Worm (Caenorhabditis elegans): ENCODE measurements around the gene F14H8.5.

The F14H8.5 gene

ce11 chrV:15020732-15021131 lies at the start of gene F14H8.5:
F14H8.5 (plus strand) TSS chrV:15021032.
- TF ChIP-seq Y105C5A.15 (GFP tag; IDR thresholded peaks at IDR 0.05): no peak
- TF ChIP-seq ama-1 (optimal IDR thresholded peaks at IDR 0.05): no peak
- no peak for TF ChIP-seq vab-7 (GFP tag; IDR thresholded peaks at IDR 0.05)
- no peak for TF ChIP-seq D1046.2 (GFP tag; IDR thresholded peaks at IDR 0.05)
- TF ChIP-seq daf-12 (tag; optimal IDR thresholded peaks at IDR 0.05): no peak
- no peak for TF ChIP-seq lin-1 (GFP tag; IDR thresholded peaks at IDR 0.05)
- TF ChIP-seq nhr-25 (tag; optimal IDR thresholded peaks at IDR 0.05; ENCODE audit: borderline replicate concordance, insufficient read depth): no peak
- no peak for TF ChIP-seq ceh-32 (tag; optimal IDR thresholded peaks at IDR 0.05; ENCODE audit: poor library complexity)
- no peak for TF ChIP-seq lir-3 (tag; optimal IDR thresholded peaks at IDR 0.05)
- no peak for TF ChIP-seq cey-2 (tag; optimal IDR thresholded peaks at IDR 0.05; ENCODE audit: borderline replicate concordance, insufficient read depth)
- no peak for TF ChIP-seq lin-39 (tag; optimal IDR thresholded peaks at IDR 0.05)
- no peak for TF ChIP-seq pha-4 (GFP tag; IDR thresholded peaks at IDR 0.05)
- TF ChIP-seq pha-4 (tag; optimal IDR thresholded peaks at IDR 0.05): no peak
- no peak for TF ChIP-seq ztf-11 (tag; optimal IDR thresholded peaks at IDR 0.05)
- no peak for TF ChIP-seq aly-2 (tag; optimal IDR thresholded peaks at IDR 0.05)

ce11 chrV:14971136-14971535 lies 49.7 kb upstream of the F14H8.5 start, which contains the start of gene nlp-59:
nlp-59 (plus strand) TSS chrV:14971436.
- no peak for TF ChIP-seq ceh-32 (tag; optimal IDR thresholded peaks at IDR 0.05; ENCODE audit: poor library complexity)
- TF ChIP-seq zip-2 (tag; optimal IDR thresholded peaks at IDR 0.05): no peak
- no peak for TF ChIP-seq ama-1 (optimal IDR thresholded peaks at IDR 0.05)
- no peak for TF ChIP-seq nhr-6 (tag; optimal IDR thresholded peaks at IDR 0.05)
- TF ChIP-seq jun-1 (tag; optimal IDR thresholded peaks at IDR 0.05): no peak
- no peak for TF ChIP-seq hif-1 (tag; optimal IDR thresholded peaks at IDR 0.05)
- no peak for TF ChIP-seq ceh-20 (GFP tag; IDR thresholded peaks at IDR 0.05)
- TF ChIP-seq fkh-10 (GFP tag; optimal IDR thresholded peaks at IDR 0.05): no peak
- TF ChIP-seq tra-1 (GFP tag; IDR thresholded peaks at IDR 0.05): no peak
- no peak for TF ChIP-seq egl-27 (tag; optimal IDR thresholded peaks at IDR 0.05)
- no peak for TF ChIP-seq saeg-2 (GFP tag; IDR thresholded peaks at IDR 0.05)
- no peak for TF ChIP-seq fos-1 (tag; optimal IDR thresholded peaks at IDR 0.05)
- TF ChIP-seq tag-97 (GFP tag; IDR thresholded peaks at IDR 0.05): no peak
- no peak for TF ChIP-seq ztf-11 (tag; optimal IDR thresholded peaks at IDR 0.05)
- TF ChIP-seq unc-62 (GFP tag; optimal IDR thresholded peaks at IDR 0.05 in 1 of 2): no peak
- TF ChIP-seq unc-62 (tag; optimal IDR thresholded peaks at IDR 0.05): no peak
- no peak for TF ChIP-seq aha-1 (tag)
- no peak for TF ChIP-seq zip-11 (GFP tag; IDR thresholded peaks at IDR 0.05)
- no peak for TF ChIP-seq mdl-1 (tag; optimal IDR thresholded peaks at IDR 0.05)

- TF ChIP-seq ztf-7 (tag; optimal IDR thresholded peaks at IDR 0.05) (no peak), ceh-82 (tag; optimal IDR thresholded peaks at IDR 0.05) (no peak), nhr-102 (tag; optimal IDR thresholded peaks at IDR 0.05) (no peak), skn-1 (tag; optimal IDR thresholded peaks at IDR 0.05) (no peak), mes-2 (tag; optimal IDR thresholded peaks at IDR 0.05; ENCODE audit: poor library complexity, severe bottlenecking) (no peak), nhr-237 (tag; optimal IDR thresholded peaks at IDR 0.05) (no peak), jun-1 (tag; optimal IDR thresholded peaks at IDR 0.05) (no peak), daf-8 (GFP tag; IDR thresholded peaks at IDR 0.05) (no peak), T20F7.1 (GFP tag; optimal IDR thresholded peaks at IDR 0.05) (no peak), nhr-41 (GFP tag; IDR thresholded peaks at IDR 0.05) (no peak), arid-1 (GFP tag; conservative IDR thresholded peaks at IDR 0.05) (no peak), hlh-11 (tag; optimal IDR thresholded peaks at IDR 0.05) (no peak), ceh-32 (tag; optimal IDR thresholded peaks at IDR 0.05; ENCODE audit: poor library complexity) (no peak), fos-1 (tag; optimal IDR thresholded peaks at IDR 0.05) (no peak), attf-4 (tag; optimal IDR thresholded peaks at IDR 0.05) (no peak), lsy-2 (tag; optimal IDR thresholded peaks at IDR 0.05) (no peak), T26A8.4 (GFP tag; IDR thresholded peaks at IDR 0.05) (no peak), ceh-20 (GFP tag; IDR thresholded peaks at IDR 0.05) (no peak), D1046.2 (GFP tag; IDR thresholded peaks at IDR 0.05) (no peak), nhr-6 (tag; optimal IDR thresholded peaks at IDR 0.05) (no peak)
These were observed 42.6 kb upstream of the F14H8.5 start, which contains the start of the genes grd-12 and F02D8.1 for ce11 chrV:14978205-14978751. grd-12 (plus strand) TSS chrV:14978505. F02D8.1 (minus strand) TSS chrV:14978701.
